Worm (Caenorhabditis elegans) whole organism, L4 larva: ENCODE measurements around the gene F35D2.2.

Experiments
- ama-1 ChIP-seq: fragments of 150-350 bp; optimal IDR thresholded peaks from 2 replicates; lab custom pipeline; 2014; ENCODE audit warnings: inconsistent platforms, mixed read lengths
- unc-39 ChIP-seq: sonication (generic microtip); optimal IDR thresholded peaks from 2 replicates; lab custom pipeline; 2017; ENCODE audit warnings: missing biosample characterization, missing genetic modification characterization

ce11 chrII:7594812-7595211 is 20.6 kb downstream of the F35D2.2 start, which contains the start of gene syd-1:
- TF ChIP-seq ama-1 (lab: Kevin White, UChicago) = no peak
- no peak for TF ChIP-seq unc-39 (tag; lab: Kevin White, UChicago)
